Fruit fly (Drosophila melanogaster): ENCODE results near the gene CG13738.

CG13738 gene

DNA sequence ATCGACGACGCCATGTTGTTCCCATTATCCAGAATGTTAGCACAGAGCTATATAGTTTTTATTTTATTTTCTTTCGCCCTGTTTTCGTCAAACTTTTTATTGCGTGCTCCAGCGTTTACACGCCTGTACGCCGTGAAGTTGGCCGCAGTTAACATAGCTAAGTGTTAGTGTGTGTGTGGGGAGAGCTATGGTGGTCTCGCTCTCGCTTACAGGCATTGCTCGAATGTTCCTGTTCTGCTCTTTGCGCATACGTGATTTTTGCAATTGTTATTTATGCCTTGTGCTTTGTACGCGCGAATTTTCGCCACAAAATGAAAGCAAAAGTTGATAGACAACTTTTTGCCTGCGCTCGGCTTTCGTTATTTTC is 30.7 kb upstream of the CG13738 start (continued):
- peak; percentile 40; the same call in 1 of the 2 replicates for TF ChIP-seq CG11247 (GFP tag; IDR thresholded peaks at IDR 0.05)
- no peak for TF ChIP-seq CG2120 (GFP tag; optimal IDR thresholded peaks at IDR 0.05)
- no peak for TF ChIP-seq CG14860 (GFP tag; IDR thresholded peaks at IDR 0.05; ENCODE audit: partially characterized antibody)
- TF ChIP-seq gsb (GFP tag; IDR thresholded peaks at IDR 0.05): no peak
- no peak for TF ChIP-seq CG2875 (GFP tag; optimal IDR thresholded peaks at IDR 0.05)
- TF ChIP-seq repo (GFP tag; optimal IDR thresholded peaks at IDR 0.05): no peak
- TF ChIP-seq CG1024 (GFP tag; IDR thresholded peaks at IDR 0.05): peak; percentile 51
- no peak for TF ChIP-seq slou (GFP tag; optimal IDR thresholded peaks at IDR 0.05)
- TF ChIP-seq CG4404 (GFP tag; IDR thresholded peaks at IDR 0.05): no peak
- TF ChIP-seq lov (optimal IDR thresholded peaks at IDR 0.05): no peak
- TF ChIP-seq lov (GFP tag; IDR thresholded peaks at IDR 0.05): peak; percentile 82; the same call in 2 of the 3 replicates
- TF ChIP-seq HmgZ (tag; optimal IDR thresholded peaks at IDR 0.05): peak; percentile 37
- TF ChIP-seq Meics (GFP tag; optimal IDR thresholded peaks at IDR 0.05): peak; percentile 18
- no peak for TF ChIP-seq pum (GFP tag; optimal IDR thresholded peaks at IDR 0.05)
- no peak for TF ChIP-seq CG18262 (tag; optimal IDR thresholded peaks at IDR 0.05)
- no peak for TF ChIP-seq tx (GFP tag; optimal IDR thresholded peaks at IDR 0.05)
- no peak for TF ChIP-seq CG13424 (tag; optimal IDR thresholded peaks at IDR 0.05)
- TF ChIP-seq ac (GFP tag; optimal IDR thresholded peaks at IDR 0.05): no peak
- TF ChIP-seq CG6683 (GFP tag; optimal IDR thresholded peaks at IDR 0.05): no peak
- peak; percentile 29 for TF ChIP-seq CG9727 (GFP tag; optimal IDR thresholded peaks at IDR 0.05)
- no peak for TF ChIP-seq bcd (GFP tag; optimal IDR thresholded peaks at IDR 0.05)
- no peak for TF ChIP-seq Hand (GFP tag; optimal IDR thresholded peaks at IDR 0.05)
- peak; percentile 52 for TF ChIP-seq scrt (GFP tag; optimal IDR thresholded peaks at IDR 0.05)
- TF ChIP-seq CG15269 (tag; optimal IDR thresholded peaks at IDR 0.05): no peak
- TF ChIP-seq CG31224 (GFP tag; IDR thresholded peaks at IDR 0.05): no peak
- TF ChIP-seq sd (tag; optimal IDR thresholded peaks at IDR 0.05): peak; percentile 78
- peak; percentile 55 for TF ChIP-seq pfk (GFP tag; optimal IDR thresholded peaks at IDR 0.05)
- TF ChIP-seq Taf1 (GFP tag; IDR thresholded peaks at IDR 0.05): no peak
- TF ChIP-seq ken (GFP tag; IDR thresholded peaks at IDR 0.05): no peak
- TF ChIP-seq pzg (GFP tag; optimal IDR thresholded peaks at IDR 0.05): peak; percentile 54
- peak in 1 of 2 experiments; percentile 29 for TF ChIP-seq insv (GFP tag; optimal IDR thresholded peaks at IDR 0.05)
- no peak for TF ChIP-seq Lhr (GFP tag; optimal IDR thresholded peaks at IDR 0.05)
- 0 out of 3 replicates have a peak, but pooled peaks have one; percentile 16 for TF ChIP-seq CG6791 (GFP tag; IDR thresholded peaks at IDR 0.05; ENCODE audit: partially characterized antibody)
- TF ChIP-seq CG17612 (GFP tag; IDR thresholded peaks at IDR 0.05): no peak
- peak; percentile 1 for TF ChIP-seq dmrt99B (tag; optimal IDR thresholded peaks at IDR 0.05)
- no peak for TF ChIP-seq vnd (GFP tag; IDR thresholded peaks at IDR 0.05; ENCODE audit: partially characterized antibody)
- no peak for TF ChIP-seq CG18011 (GFP tag; optimal IDR thresholded peaks at IDR 0.05)
- no peak for TF ChIP-seq chm (GFP tag; IDR thresholded peaks at IDR 0.05)
- peak; percentile 39 for TF ChIP-seq HHEX (GFP tag; optimal IDR thresholded peaks at IDR 0.05)
- no peak for TF ChIP-seq btn (GFP tag; optimal IDR thresholded peaks at IDR 0.05)
- TF ChIP-seq CG8290 (GFP tag; optimal IDR thresholded peaks at IDR 0.05): no peak
- peak; percentile 62 to 69 for TF ChIP-seq CG8290 (tag; optimal IDR thresholded peaks at IDR 0.05)
- TF ChIP-seq CG14965 (GFP tag; optimal IDR thresholded peaks at IDR 0.05; ENCODE audit: borderline replicate concordance): no peak
- TF ChIP-seq zf30C (GFP tag; optimal IDR thresholded peaks at IDR 0.05): no peak
- TF ChIP-seq fru (optimal IDR thresholded peaks at IDR 0.05): no peak
- peak; percentile 12 for TF ChIP-seq CG13624 (GFP tag; optimal IDR thresholded peaks at IDR 0.05)
- no peak for TF ChIP-seq Doc2 (GFP tag; IDR thresholded peaks at IDR 0.05)
- no peak for TF ChIP-seq lola (GFP tag; optimal IDR thresholded peaks at IDR 0.05)
- TF ChIP-seq Xbp1 (GFP tag; optimal IDR thresholded peaks at IDR 0.05): no peak
- TF ChIP-seq esg (GFP tag; conservative IDR thresholded peaks at IDR 0.05): no peak
- peak; percentile 16 for TF ChIP-seq stwl (tag; optimal IDR thresholded peaks at IDR 0.05)
- no peak for TF ChIP-seq CG4282 (GFP tag; optimal IDR thresholded peaks at IDR 0.05)

Measured in whole organism, embryonic.